Fruit fly (Drosophila melanogaster) whole organism, embryonic: ENCODE measurements around the gene Syx4.

Source experiments
- Ada2b ChIP-seq: fragments of 200-800 bp; sonication (Bioruptor generic); IDR thresholded peaks from 2 replicates; pipeline ENCODE4 v1.3.6; 2022; ENCODE audit warnings: missing biosample characterization, missing genetic modification characterization
- CG12744 ChIP-seq: fragments of 200-800 bp; sonication (Bioruptor generic); optimal IDR thresholded peaks from 2 replicates; lab custom pipeline; 2016; ENCODE audit warnings: missing biosample characterization, missing genetic modification characterization
- CG13296 ChIP-seq: fragments of 200-800 bp; sonication (Bioruptor generic); optimal IDR thresholded peaks from 3 replicates; lab custom pipeline; 2018; ENCODE audit warnings: missing biosample characterization, mild to moderate bottlenecking, missing genetic modification characterization
- CG15514 ChIP-seq: fragments of 200-800 bp; sonication (Bioruptor generic); optimal IDR thresholded peaks from 3 replicates; lab custom pipeline; 2017; ENCODE audit warnings: missing biosample characterization, missing genetic modification characterization, mild to moderate bottlenecking, moderate library complexity, missing genetic modification reagents
- CG16813 ChIP-seq: fragments of 200-800 bp; sonication (Bioruptor generic); IDR thresholded peaks from 3 replicates; pipeline ENCODE4 v1.3.6; 2022; ENCODE audit warnings: missing biosample characterization, missing genetic modification characterization; ENCODE audit not compliant: partially characterized antibody
- CG17568 ChIP-seq: fragments of 200-800 bp; sonication (Bioruptor generic); optimal IDR thresholded peaks from 2 replicates; lab custom pipeline; 2018; ENCODE audit warnings: missing biosample characterization, mild to moderate bottlenecking, missing genetic modification characterization, moderate library complexity
- CG1832 ChIP-seq: fragments of 200-800 bp; sonication (Bioruptor generic); optimal IDR thresholded peaks from 2 replicates; lab custom pipeline; 2017; ENCODE audit warnings: missing biosample characterization, mild to moderate bottlenecking, missing genetic modification characterization, inconsistent platforms
- CG18476 ChIP-seq: fragments of 200-800 bp; sonication (Bioruptor generic); optimal IDR thresholded peaks from 2 replicates; lab custom pipeline; 2016; ENCODE audit warnings: missing biosample characterization, mild to moderate bottlenecking, missing genetic modification characterization
- CG18599 ChIP-seq: fragments of 200-800 bp; sonication (Bioruptor generic); optimal IDR thresholded peaks from 3 replicates; lab custom pipeline; 2017; ENCODE audit warnings: missing biosample characterization, missing genetic modification characterization, mild to moderate bottlenecking, moderate library complexity, missing genetic modification reagents
- CG34224 ChIP-seq: fragments of 200-800 bp; sonication (Bioruptor generic); IDR thresholded peaks from 3 replicates; pipeline ENCODE4 v1.3.6; 2022; ENCODE audit warnings: missing biosample characterization, missing genetic modification characterization; ENCODE audit not compliant: partially characterized antibody
- CG34376 ChIP-seq: fragments of 200-800 bp; sonication (Bioruptor generic); optimal IDR thresholded peaks from 2 replicates; lab custom pipeline; 2018; ENCODE audit warnings: missing biosample characterization, mild to moderate bottlenecking, missing genetic modification characterization
- CG3847 ChIP-seq: fragments of 200-800 bp; sonication (Bioruptor generic); IDR thresholded peaks from 2 replicates; pipeline ENCODE4 v1.3.6; 2022; ENCODE audit warnings: missing biosample characterization, missing genetic modification characterization
- CG4617 ChIP-seq: fragments of 200-800 bp; sonication (Bioruptor generic); optimal IDR thresholded peaks from 3 replicates; lab custom pipeline; 2016; ENCODE audit warnings: missing biosample characterization, missing genetic modification characterization, borderline replicate concordance
- CG5180 ChIP-seq: fragments of 200-800 bp; sonication (Bioruptor generic); optimal IDR thresholded peaks from 3 replicates; lab custom pipeline; 2017; ENCODE audit warnings: missing biosample characterization, missing genetic modification characterization, mild to moderate bottlenecking, moderate library complexity, missing genetic modification reagents
- CG6683 ChIP-seq: fragments of 200-800 bp; sonication (Bioruptor generic); optimal IDR thresholded peaks from 2 replicates; lab custom pipeline; 2017; ENCODE audit warnings: missing biosample characterization, mild to moderate bottlenecking, missing genetic modification characterization, missing genetic modification reagents
- CG6689 ChIP-seq: fragments of 200-800 bp; sonication (Bioruptor generic); IDR thresholded peaks from 2 replicates; pipeline ENCODE4 v1.3.6; 2022; ENCODE audit warnings: missing biosample characterization, missing genetic modification characterization
- CG6765 ChIP-seq: fragments of 200-800 bp; sonication (Bioruptor generic); optimal IDR thresholded peaks from 3 replicates; lab custom pipeline; 2017; ENCODE audit warnings: missing biosample characterization, mild to moderate bottlenecking, missing genetic modification characterization
- CG7357 ChIP-seq: fragments of 200-800 bp; sonication (Bioruptor generic); IDR thresholded peaks from 3 replicates; pipeline ENCODE4 v1.3.6; 2022; ENCODE audit warnings: missing biosample characterization, missing genetic modification characterization
- CG7963 ChIP-seq: fragments of 200-800 bp; sonication (Bioruptor generic); IDR thresholded peaks from 3 replicates; pipeline ENCODE4 v1.3.6; 2022; ENCODE audit warnings: missing biosample characterization, missing genetic modification characterization; ENCODE audit not compliant: partially characterized antibody
- CG8478 ChIP-seq: fragments of >200 bp; optimal IDR thresholded peaks from 2 replicates; lab custom pipeline; 2018
- CG9215 ChIP-seq: fragments of 200-800 bp; sonication (Bioruptor generic); IDR thresholded peaks from 2 replicates; pipeline ENCODE4 v1.3.6; 2022; ENCODE audit warnings: missing biosample characterization, missing genetic modification characterization
- CrebB ChIP-seq: fragments of 200-800 bp; sonication (Bioruptor generic); optimal IDR thresholded peaks from 3 replicates; lab custom pipeline; 2018; ENCODE audit warnings: missing biosample characterization, mild to moderate bottlenecking, missing genetic modification characterization
- Dp ChIP-seq: fragments of 200-800 bp; sonication (Bioruptor generic); optimal IDR thresholded peaks from 2 replicates; lab custom pipeline; 2018; ENCODE audit warnings: missing biosample characterization, mild to moderate bottlenecking, missing genetic modification characterization, moderate library complexity
- HLH4C ChIP-seq: fragments of 200-800 bp; sonication (Bioruptor generic); IDR thresholded peaks from 3 replicates; pipeline ENCODE4 v1.3.6; 2022; ENCODE audit warnings: missing biosample characterization, missing genetic modification characterization; ENCODE audit not compliant: partially characterized antibody
- Hmx ChIP-seq: fragments of 200-800 bp; sonication (Bioruptor generic); optimal IDR thresholded peaks from 2 replicates; lab custom pipeline; 2016; ENCODE audit warnings: missing biosample characterization, missing genetic modification characterization
- Hsf ChIP-seq: fragments of 200-800 bp; sonication (Bioruptor generic); optimal IDR thresholded peaks from 3 replicates; lab custom pipeline; 2016; ENCODE audit warnings: missing biosample characterization, missing genetic modification characterization
- Lpt ChIP-seq: fragments of >200 bp; optimal IDR thresholded peaks from 2 replicates; lab custom pipeline; 2018; ENCODE audit warnings: missing biosample characterization, missing genetic modification characterization
- MESR4 ChIP-seq: fragments of 200-800 bp; sonication (Bioruptor generic); optimal IDR thresholded peaks from 2 replicates; lab custom pipeline; 2018; ENCODE audit warnings: missing biosample characterization, mild to moderate bottlenecking, missing genetic modification characterization, moderate library complexity
- Nf-YC ChIP-seq: fragments of 200-800 bp; optimal IDR thresholded peaks from 3 replicates; lab custom pipeline; 2019; ENCODE audit warnings: missing biosample characterization, mild to moderate bottlenecking, missing genetic modification characterization, moderate library complexity
- Opbp ChIP-seq: fragments of 200-800 bp; sonication (Bioruptor generic); IDR thresholded peaks from 3 replicates; pipeline ENCODE4 v1.3.6; 2022; ENCODE audit warnings: missing biosample characterization, missing genetic modification characterization; ENCODE audit not compliant: partially characterized antibody
- Sry-β ChIP-seq: fragments of 200-800 bp; sonication (Bioruptor generic); optimal IDR thresholded peaks from 2 replicates; lab custom pipeline; 2018; ENCODE audit warnings: missing biosample characterization, mild to moderate bottlenecking, missing genetic modification characterization, moderate library complexity
- Sry-δ ChIP-seq: fragments of 200-800 bp; sonication (Bioruptor generic); optimal IDR thresholded peaks from 2 replicates; lab custom pipeline; 2016; ENCODE audit warnings: missing biosample characterization, missing genetic modification characterization
- Taf1 ChIP-seq: fragments of 200-800 bp; sonication (Bioruptor generic); IDR thresholded peaks from 2 replicates; pipeline ENCODE4 v1.3.6; 2022; ENCODE audit warnings: missing biosample characterization, missing genetic modification characterization
- Xbp1 ChIP-seq: fragments of 200-800 bp; sonication (Bioruptor generic); optimal IDR thresholded peaks from 3 replicates; lab custom pipeline; 2016; ENCODE audit warnings: missing biosample characterization, mild to moderate bottlenecking, missing genetic modification characterization
- amos ChIP-seq: fragments of 200-800 bp; sonication (Bioruptor generic); IDR thresholded peaks from 2 replicates; pipeline ENCODE4 v1.3.6; 2022; ENCODE audit warnings: missing biosample characterization, missing genetic modification characterization; ENCODE audit not compliant: partially characterized antibody
- bab2 ChIP-seq: fragments of 200-800 bp; sonication (Bioruptor generic); optimal IDR thresholded peaks from 2 replicates; lab custom pipeline; 2016; ENCODE audit warnings: missing biosample characterization, missing genetic modification characterization
- bbx ChIP-seq: fragments of 200-800 bp; sonication (Bioruptor generic); IDR thresholded peaks from 2 replicates; pipeline ENCODE4 v1.3.6; 2022; ENCODE audit warnings: missing biosample characterization, missing genetic modification characterization; ENCODE audit not compliant: partially characterized antibody
- bsh ChIP-seq, 2 experiments: fragments of 200-800 bp; sonication (Bioruptor generic); optimal IDR thresholded peaks; 2 replicates each; lab custom pipeline; 2017 to 2018; ENCODE audit warnings: mild to moderate bottlenecking in 2 of 2, missing biosample characterization in 2 of 2, missing genetic modification characterization in 2 of 2, moderate library complexity in 1 of 2
- ham ChIP-seq: fragments of 200-800 bp; sonication (Bioruptor generic); IDR thresholded peaks from 2 replicates; pipeline ENCODE4 v1.3.6; 2022; ENCODE audit warnings: missing biosample characterization, missing genetic modification characterization
- hb ChIP-seq: fragments of 200-800 bp; sonication (Bioruptor generic); IDR thresholded peaks from 3 replicates; pipeline ENCODE4 v1.3.6; 2022; ENCODE audit warnings: missing biosample characterization, missing genetic modification characterization; ENCODE audit not compliant: partially characterized antibody
- hbn ChIP-seq: fragments of 200-800 bp; sonication (Bioruptor generic); IDR thresholded peaks from 2 replicates; pipeline ENCODE4 v1.3.6; 2022; ENCODE audit warnings: missing biosample characterization, missing genetic modification characterization; ENCODE audit not compliant: partially characterized antibody
- inv ChIP-seq: fragments of 200-800 bp; sonication (Bioruptor generic); IDR thresholded peaks from 2 replicates; pipeline ENCODE4 v1.3.6; 2022; ENCODE audit warnings: missing biosample characterization, missing genetic modification characterization; ENCODE audit not compliant: partially characterized antibody
- jing ChIP-seq: fragments of 200-800 bp; sonication (Bioruptor generic); optimal IDR thresholded peaks from 2 replicates; lab custom pipeline; 2018; ENCODE audit warnings: missing biosample characterization, mild to moderate bottlenecking, missing genetic modification characterization
- row ChIP-seq: fragments of 200-800 bp; sonication (Bioruptor generic); IDR thresholded peaks from 3 replicates; pipeline ENCODE4 v1.3.6; 2022; ENCODE audit warnings: missing biosample characterization, missing genetic modification characterization
- sqz ChIP-seq: fragments of 200-800 bp; sonication (Bioruptor generic); optimal IDR thresholded peaks from 3 replicates; lab custom pipeline; 2018; ENCODE audit warnings: missing biosample characterization, mild to moderate bottlenecking, missing genetic modification characterization
- stwl ChIP-seq: fragments of 200-800 bp; sonication (Bioruptor generic); optimal IDR thresholded peaks from 3 replicates; lab custom pipeline; 2018; ENCODE audit warnings: missing biosample characterization, mild to moderate bottlenecking, missing genetic modification characterization, moderate library complexity
- tna ChIP-seq: fragments of 200-800 bp; sonication (Bioruptor generic); IDR thresholded peaks from 2 replicates; pipeline ENCODE4 v1.3.6; 2022; ENCODE audit warnings: missing biosample characterization, missing genetic modification characterization; ENCODE audit not compliant: partially characterized antibody
- trem ChIP-seq: fragments of 200-800 bp; optimal IDR thresholded peaks from 3 replicates; lab custom pipeline; 2019; ENCODE audit warnings: missing biosample characterization, mild to moderate bottlenecking, missing genetic modification characterization, moderate library complexity
- unc-4 ChIP-seq: fragments of 200-800 bp; sonication (Bioruptor generic); IDR thresholded peaks from 2 replicates; pipeline ENCODE4 v1.3.6; 2022; ENCODE audit warnings: missing biosample characterization, missing genetic modification characterization; ENCODE audit not compliant: partially characterized antibody
- yki ChIP-seq: fragments of >200 bp; optimal IDR thresholded peaks from 3 replicates; lab custom pipeline; 2018

Syx4 gene

dm6 chrX:2727506-2727905, 16.4 kb downstream of the Syx4 start, which contains the start of gene dwg (continued):
- TF ChIP-seq bsh (GFP tag; optimal IDR thresholded peaks at IDR 0.05; lab: Kevin White, UChicago) (no peak), sqz (no peak), CG15514 (GFP tag; lab: Kevin White, UChicago) (peak; percentile 57), MESR4 (GFP tag; lab: Kevin White, UChicago) (peak; percentile 66), Opbp (GFP tag; lab: Robert Waterston, UW) (peak; percentile 82; the same call in 2 of the 3 replicates), CG6765 (GFP tag; lab: Kevin White, UChicago) (no peak), CG5180 (no peak), CG9215 (no peak), CG18476 (GFP tag; lab: Kevin White, UChicago) (no peak), CG12744 (GFP tag; lab: Kevin White, UChicago) (no peak), hb (GFP tag; lab: Robert Waterston, UW) (peak; percentile 69), ham (GFP tag; lab: Robert Waterston, UW) (no peak), CG7357 (GFP tag; lab: Robert Waterston, UW) (no peak), Lpt (no peak), bbx (GFP tag; lab: Robert Waterston, UW) (peak; percentile 90), unc-4 (GFP tag; lab: Robert Waterston, UW) (peak; percentile 87), Hsf (GFP tag; lab: Kevin White, UChicago) (no peak), HLH4C (GFP tag; lab: Robert Waterston, UW) (peak; percentile 82), CG34376 (no peak), Dp (peak; percentile 42), CG3847 (GFP tag; lab: Robert Waterston, UW) (no peak), tna (peak; percentile 62), Ada2b (GFP tag; lab: Robert Waterston, UW) (no peak), CG6683 (GFP tag; lab: Kevin White, UChicago) (no peak), Taf1 (GFP tag; lab: Robert Waterston, UW) (no peak), inv (GFP tag; lab: Robert Waterston, UW) (peak; percentile 65), CG7963 (GFP tag; lab: Robert Waterston, UW) (peak; percentile 82), jing (no peak), CrebB (no peak), CG34224 (GFP tag; lab: Robert Waterston, UW) (peak; percentile 82), Hmx (GFP tag; lab: Kevin White, UChicago) (no peak), Sry-β (peak; percentile 4), amos (GFP tag; lab: Robert Waterston, UW) (peak; percentile 89), row (peak; percentile 17; the same call in 1 of the 3 replicates), Nf-YC (tag; lab: Kevin White, UChicago) (no peak), CG16813 (GFP tag; lab: Robert Waterston, UW) (peak; percentile 72), CG17568 (GFP tag; lab: Kevin White, UChicago) (no peak), yki (no peak), CG13296 (GFP tag; lab: Kevin White, UChicago) (no peak), hbn (peak; percentile 83), CG8478 (lab: Kevin White, UChicago) (no peak), CG1832 (GFP tag; lab: Kevin White, UChicago) (no peak), bab2 (GFP tag; lab: Kevin White, UChicago) (no peak), Sry-δ (GFP tag; lab: Kevin White, UChicago) (peak; percentile 79), trem (peak; percentile 36), Xbp1 (GFP tag; lab: Kevin White, UChicago) (no peak), CG6689 (GFP tag; lab: Robert Waterston, UW) (no peak), CG4617 (GFP tag; lab: Kevin White, UChicago) (peak; percentile 56), CG18599 (GFP tag; lab: Kevin White, UChicago) (no peak), stwl (tag; lab: Kevin White, UChicago) (peak; percentile 59)
